Fruit fly (Drosophila melanogaster) whole organism, embryonic: ENCODE measurements around the gene CG10347.
A peak's percentile ranks its signal among the peaks of the same experiment; 100 is the strongest.

ENCODE experiments used
- B-H2 ChIP-seq: fragments of 200-800 bp; sonication (Bioruptor generic); optimal IDR thresholded peaks from 2 replicates; lab custom pipeline; 2018; ENCODE audit warnings: missing biosample characterization, mild to moderate bottlenecking, missing genetic modification characterization
- CG10267 ChIP-seq: fragments of 200-800 bp; sonication (Bioruptor generic); optimal IDR thresholded peaks from 2 replicates; lab custom pipeline; 2018; ENCODE audit warnings: missing biosample characterization, mild to moderate bottlenecking, missing genetic modification characterization, moderate library complexity
- CG10431 ChIP-seq: fragments of 200-800 bp; sonication (Bioruptor generic); optimal IDR thresholded peaks from 3 replicates; lab custom pipeline; 2018; ENCODE audit warnings: missing biosample characterization, mild to moderate bottlenecking, missing genetic modification characterization
- CG12155 ChIP-seq: fragments of 200-800 bp; sonication (Bioruptor generic); optimal IDR thresholded peaks from 3 replicates; lab custom pipeline; 2016; ENCODE audit warnings: missing biosample characterization, missing genetic modification characterization
- CG12219 ChIP-seq: fragments of 200-800 bp; sonication (Bioruptor generic); optimal IDR thresholded peaks from 3 replicates; lab custom pipeline; 2018; ENCODE audit warnings: missing biosample characterization, mild to moderate bottlenecking, missing genetic modification characterization
- CG14710 ChIP-seq: fragments of 200-800 bp; sonication (Bioruptor generic); optimal IDR thresholded peaks from 3 replicates; lab custom pipeline; 2019; ENCODE audit warnings: missing biosample characterization, mild to moderate bottlenecking, missing genetic modification characterization, moderate library complexity
- CG1602 ChIP-seq: fragments of 200-800 bp; sonication (Bioruptor generic); optimal IDR thresholded peaks from 3 replicates; lab custom pipeline; 2016; ENCODE audit warnings: missing biosample characterization, missing genetic modification characterization
- CG16863 ChIP-seq: fragments of 200-800 bp; sonication (Bioruptor generic); optimal IDR thresholded peaks from 3 replicates; lab custom pipeline; 2016; ENCODE audit warnings: missing biosample characterization, missing genetic modification characterization
- CG17328 ChIP-seq: fragments of 200-800 bp; sonication (Bioruptor generic); IDR thresholded peaks from 2 replicates; pipeline ENCODE4 v1.3.6; 2022; ENCODE audit warnings: missing biosample characterization, missing genetic modification characterization
- CG17385 ChIP-seq: fragments of 200-800 bp; sonication (Bioruptor generic); optimal IDR thresholded peaks from 3 replicates; lab custom pipeline; 2018; ENCODE audit warnings: missing biosample characterization, mild to moderate bottlenecking, missing genetic modification characterization
- CG18262 ChIP-seq: fragments of 200-800 bp; optimal IDR thresholded peaks from 3 replicates; lab custom pipeline; 2019; ENCODE audit warnings: missing biosample characterization, mild to moderate bottlenecking, missing genetic modification characterization, moderate library complexity
- CG34376 ChIP-seq: fragments of 200-800 bp; sonication (Bioruptor generic); optimal IDR thresholded peaks from 2 replicates; lab custom pipeline; 2018; ENCODE audit warnings: missing biosample characterization, mild to moderate bottlenecking, missing genetic modification characterization
- CG3847 ChIP-seq: fragments of 200-800 bp; sonication (Bioruptor generic); IDR thresholded peaks from 2 replicates; pipeline ENCODE4 v1.3.6; 2022; ENCODE audit warnings: missing biosample characterization, missing genetic modification characterization
- CG4617 ChIP-seq: fragments of 200-800 bp; sonication (Bioruptor generic); optimal IDR thresholded peaks from 3 replicates; lab custom pipeline; 2016; ENCODE audit warnings: missing biosample characterization, missing genetic modification characterization, borderline replicate concordance
- CG7271 ChIP-seq: fragments of 200-800 bp; sonication (Bioruptor generic); optimal IDR thresholded peaks from 2 replicates; lab custom pipeline; 2018; ENCODE audit warnings: missing biosample characterization, mild to moderate bottlenecking, missing genetic modification characterization, moderate library complexity
- CG7928 ChIP-seq: fragments of 200-800 bp; sonication (Bioruptor generic); optimal IDR thresholded peaks from 2 replicates; lab custom pipeline; 2017; ENCODE audit warnings: missing biosample characterization, mild to moderate bottlenecking, missing genetic modification characterization
- CG8290 ChIP-seq, 3 experiments: fragments of 200-800 bp; sonication (Bioruptor generic); optimal IDR thresholded peaks; 2 replicates each; lab custom pipeline; 2016 to 2019; ENCODE audit warnings: missing biosample characterization in 3 of 3, missing genetic modification characterization in 3 of 3, mild to moderate bottlenecking in 2 of 3, moderate library complexity in 1 of 3
- CG8765 ChIP-seq: fragments of 200-800 bp; sonication (Bioruptor generic); IDR thresholded peaks from 2 replicates; pipeline ENCODE4 v1.3.6; 2022; ENCODE audit warnings: missing biosample characterization, missing genetic modification characterization
- CoRest ChIP-seq: fragments of 200-800 bp; sonication (Bioruptor generic); optimal IDR thresholded peaks from 3 replicates; lab custom pipeline; 2018; ENCODE audit warnings: missing biosample characterization, mild to moderate bottlenecking, missing genetic modification characterization, moderate library complexity
- Gug ChIP-seq: fragments of 200-800 bp; sonication (Bioruptor generic); IDR thresholded peaks from 4 replicates; pipeline ENCODE4 v1.3.6; 2022; ENCODE audit warnings: missing biosample characterization, missing genetic modification characterization
- H15 ChIP-seq: fragments of 200-800 bp; sonication (Bioruptor generic); IDR thresholded peaks from 3 replicates; pipeline ENCODE4 v1.3.6; 2022; ENCODE audit warnings: missing biosample characterization, missing genetic modification characterization
- HmgD ChIP-seq: fragments of 200-800 bp; sonication (Bioruptor generic); optimal IDR thresholded peaks from 3 replicates; lab custom pipeline; 2016; ENCODE audit warnings: missing biosample characterization, missing genetic modification characterization
- HmgZ ChIP-seq: fragments of 200-800 bp; sonication (Bioruptor generic); optimal IDR thresholded peaks from 2 replicates; lab custom pipeline; 2018; ENCODE audit warnings: missing biosample characterization, mild to moderate bottlenecking, missing genetic modification characterization
- Hmx ChIP-seq: fragments of 200-800 bp; sonication (Bioruptor generic); optimal IDR thresholded peaks from 2 replicates; lab custom pipeline; 2016; ENCODE audit warnings: missing biosample characterization, missing genetic modification characterization
- Hr3 ChIP-seq: fragments of 200-800 bp; sonication (Bioruptor generic); optimal IDR thresholded peaks from 3 replicates; lab custom pipeline; 2016; ENCODE audit warnings: missing biosample characterization, missing genetic modification characterization
- Hr51 ChIP-seq, 2 experiments: fragments of 200-800 bp; sonication (Bioruptor generic); optimal IDR thresholded peaks; 2 replicates in 1 of 2; 3 replicates in 1 of 2; lab custom pipeline; 2016 to 2018; ENCODE audit warnings: missing biosample characterization in 2 of 2, missing genetic modification characterization in 2 of 2, mild to moderate bottlenecking in 1 of 2, moderate library complexity in 1 of 2
- MESR4 ChIP-seq: fragments of 200-800 bp; sonication (Bioruptor generic); optimal IDR thresholded peaks from 2 replicates; lab custom pipeline; 2018; ENCODE audit warnings: missing biosample characterization, mild to moderate bottlenecking, missing genetic modification characterization, moderate library complexity
- Sin3A ChIP-seq: fragments of >200 bp; optimal IDR thresholded peaks from 2 replicates; lab custom pipeline; 2018
- Xbp1 ChIP-seq: fragments of 200-800 bp; sonication (Bioruptor generic); optimal IDR thresholded peaks from 3 replicates; lab custom pipeline; 2016; ENCODE audit warnings: missing biosample characterization, mild to moderate bottlenecking, missing genetic modification characterization
- al ChIP-seq: fragments of 200-800 bp; sonication (Bioruptor generic); IDR thresholded peaks from 2 replicates; pipeline ENCODE4 v1.3.6; 2022; ENCODE audit warnings: missing biosample characterization, missing genetic modification characterization
- ara ChIP-seq: fragments of 200-800 bp; sonication (Bioruptor generic); IDR thresholded peaks from 2 replicates; pipeline ENCODE4 v1.3.6; 2022; ENCODE audit warnings: missing biosample characterization, missing genetic modification characterization
- bsh ChIP-seq, 2 experiments: fragments of 200-800 bp; sonication (Bioruptor generic); optimal IDR thresholded peaks; 2 replicates each; lab custom pipeline; 2017 to 2018; ENCODE audit warnings: mild to moderate bottlenecking in 2 of 2, missing biosample characterization in 2 of 2, missing genetic modification characterization in 2 of 2, moderate library complexity in 1 of 2
- ci ChIP-seq: fragments of 200-800 bp; sonication (Bioruptor generic); IDR thresholded peaks from 3 replicates; pipeline ENCODE4 v1.3.6; 2022; ENCODE audit warnings: missing biosample characterization, missing genetic modification characterization
- disco-r ChIP-seq: fragments of 200-800 bp; sonication (Bioruptor generic); optimal IDR thresholded peaks from 2 replicates; lab custom pipeline; 2016; ENCODE audit warnings: missing biosample characterization, missing genetic modification characterization
- ems ChIP-seq: fragments of 200-800 bp; sonication (Bioruptor generic); optimal IDR thresholded peaks from 3 replicates; lab custom pipeline; 2016; ENCODE audit warnings: missing biosample characterization, missing genetic modification characterization
- fu2 ChIP-seq: fragments of 200-800 bp; sonication (Bioruptor generic); optimal IDR thresholded peaks from 2 replicates; lab custom pipeline; 2016; ENCODE audit warnings: missing biosample characterization, missing genetic modification characterization
- gsb-n ChIP-seq: fragments of 200-800 bp; sonication (Bioruptor generic); optimal IDR thresholded peaks from 3 replicates; lab custom pipeline; 2018; ENCODE audit warnings: missing biosample characterization, mild to moderate bottlenecking, missing genetic modification characterization
- hbn ChIP-seq: fragments of 200-800 bp; sonication (Bioruptor generic); IDR thresholded peaks from 2 replicates; pipeline ENCODE4 v1.3.6; 2022; ENCODE audit warnings: missing biosample characterization, missing genetic modification characterization; ENCODE audit not compliant: partially characterized antibody
- hkb ChIP-seq, 2 experiments: fragments of 200-800 bp in 1 of 2; fragments of >200 bp in 1 of 2; sonication (Bioruptor generic) in 1 of 2; IDR thresholded peaks in 1 of 2; optimal IDR thresholded peaks in 1 of 2; 2 replicates each; pipeline versions ENCODE4 v1.3.6 to Lab custom; 2017 to 2022; ENCODE audit warnings: missing biosample characterization in 1 of 2, missing genetic modification characterization in 1 of 2
- klu ChIP-seq: fragments of 200-800 bp; sonication (Bioruptor generic); IDR thresholded peaks from 2 replicates; pipeline ENCODE4 v1.3.6; 2022; ENCODE audit warnings: missing biosample characterization, missing genetic modification characterization
- lmd ChIP-seq: fragments of 200-800 bp; sonication (Bioruptor generic); IDR thresholded peaks from 2 replicates; pipeline ENCODE4 v1.3.6; 2022; ENCODE audit warnings: missing biosample characterization, missing genetic modification characterization
- maf-S ChIP-seq: fragments of 200-800 bp; sonication (Bioruptor generic); optimal IDR thresholded peaks from 2 replicates; lab custom pipeline; 2016; ENCODE audit warnings: missing biosample characterization, missing genetic modification characterization
- nerfin-1 ChIP-seq: fragments of 200-800 bp; sonication (Bioruptor generic); optimal IDR thresholded peaks from 3 replicates; lab custom pipeline; 2019; ENCODE audit warnings: missing biosample characterization, mild to moderate bottlenecking, missing genetic modification characterization, moderate library complexity
- nom ChIP-seq: fragments of 200-800 bp; sonication (Bioruptor generic); optimal IDR thresholded peaks from 2 replicates; lab custom pipeline; 2017; ENCODE audit warnings: missing biosample characterization, missing genetic modification characterization, mild to moderate bottlenecking, moderate library complexity, missing genetic modification reagents
- prd ChIP-seq, 3 experiments: fragments of >200 bp in 2 of 3; fragments of 200-800 bp in 1 of 3; sonication (Bioruptor generic) in 1 of 3; optimal IDR thresholded peaks in 2 of 3; IDR thresholded peaks in 1 of 3; 2 replicates in 2 of 3; 3 replicates in 1 of 3; pipeline versions ENCODE4 v1.3.6 to Lab custom; 2017 to 2022; ENCODE audit warnings: missing biosample characterization in 1 of 3, missing genetic modification characterization in 1 of 3
- repo ChIP-seq: fragments of 200-800 bp; sonication (Bioruptor generic); optimal IDR thresholded peaks from 2 replicates; lab custom pipeline; 2016; ENCODE audit warnings: missing biosample characterization, missing genetic modification characterization
- trem ChIP-seq: fragments of 200-800 bp; optimal IDR thresholded peaks from 3 replicates; lab custom pipeline; 2019; ENCODE audit warnings: missing biosample characterization, mild to moderate bottlenecking, missing genetic modification characterization, moderate library complexity
- vvl ChIP-seq: fragments of 200-800 bp; sonication (Bioruptor generic); IDR thresholded peaks from 2 replicates; pipeline ENCODE4 v1.3.6; 2022; ENCODE audit warnings: missing biosample characterization, missing genetic modification characterization
- zfh2 ChIP-seq: fragments of 200-800 bp; sonication (Bioruptor generic); optimal IDR thresholded peaks from 2 replicates; lab custom pipeline; 2016; ENCODE audit warnings: missing biosample characterization, missing genetic modification characterization

CG10347 gene

dm6 chrX:11852310-11852709 is 2.4 kb downstream of the CG10347 start, which contains the start of gene p24-1 (continued):
- TF ChIP-seq Hr3 (GFP tag; lab: Kevin White, UChicago) = peak; percentile 26
- TF ChIP-seq CG10431 (GFP tag; lab: Kevin White, UChicago) = no peak
- peak; percentile 54 for TF ChIP-seq HmgD (GFP tag; lab: Kevin White, UChicago)
- TF ChIP-seq nom (GFP tag; lab: Kevin White, UChicago) = peak; percentile 18
- TF ChIP-seq Gug (GFP tag; lab: Robert Waterston, UW) = peak; percentile 56; the same call in 2 of the 4 replicates
- TF ChIP-seq MESR4 = peak; percentile 86
- peak in 1 of 2 experiments; percentile 49 for TF ChIP-seq Hr51 (GFP tag; optimal IDR thresholded peaks at IDR 0.05; lab: Kevin White, UChicago)
- no peak for TF ChIP-seq CG8765
- TF ChIP-seq trem (tag; lab: Kevin White, UChicago) = peak; percentile 54
- TF ChIP-seq maf-S (GFP tag; lab: Kevin White, UChicago) = peak; percentile 35
- TF ChIP-seq H15 = peak; percentile 13; the same call in 1 of the 3 replicates
- TF ChIP-seq CG34376 (GFP tag; lab: Kevin White, UChicago) = peak; percentile 51
- peak; percentile 86 for TF ChIP-seq HmgZ (tag; lab: Kevin White, UChicago)
- 0 out of 2 replicates have a peak, but pooled peaks have one; percentile 20 for TF ChIP-seq CG17328
- peak; percentile 95 for TF ChIP-seq CG10267
- peak; percentile 87 for TF ChIP-seq CG3847 (GFP tag; lab: Robert Waterston, UW)
- TF ChIP-seq CG7271 (tag; lab: Kevin White, UChicago) = no peak
- peak; percentile 16 for TF ChIP-seq CoRest (tag; lab: Kevin White, UChicago)
- 0 out of 2 replicates have a peak, but pooled peaks have one; percentile 11 for TF ChIP-seq al
- peak; percentile 68 for TF ChIP-seq CG14710
- TF ChIP-seq CG16863 (GFP tag; lab: Kevin White, UChicago) = no peak
- TF ChIP-seq ems (GFP tag; lab: Kevin White, UChicago) = peak; percentile 17
- TF ChIP-seq Hmx (GFP tag; lab: Kevin White, UChicago) = no peak
- TF ChIP-seq zfh2 (GFP tag; lab: Kevin White, UChicago) = peak; percentile 76
- peak; percentile 20; the same call in 1 of the 3 replicates for TF ChIP-seq ci (GFP tag; lab: Robert Waterston, UW)
- peak in 1 of 2 experiments; percentile 8 for TF ChIP-seq bsh (GFP tag; optimal IDR thresholded peaks at IDR 0.05; lab: Kevin White, UChicago)
- peak; percentile 92 for TF ChIP-seq Xbp1
- no peak for TF ChIP-seq prd (optimal IDR thresholded peaks at IDR 0.05; lab: Kevin White, UChicago)
- TF ChIP-seq prd (GFP tag; IDR thresholded peaks at IDR 0.05; lab: Robert Waterston, UW) = peak; percentile 5; the same call in 1 of the 3 replicates
- peak; percentile 50 for TF ChIP-seq fu2 (GFP tag; lab: Kevin White, UChicago)
- peak; percentile 11; the same call in 1 of the 2 replicates for TF ChIP-seq lmd (GFP tag; lab: Robert Waterston, UW)
- TF ChIP-seq Sin3A (lab: Kevin White, UChicago) = peak; percentile 22
- TF ChIP-seq hkb (optimal IDR thresholded peaks at IDR 0.05; lab: Kevin White, UChicago) = peak; percentile 47
- TF ChIP-seq hkb (GFP tag; IDR thresholded peaks at IDR 0.05; lab: Robert Waterston, UW) = no peak
- peak; percentile 11 for TF ChIP-seq CG7928 (GFP tag; lab: Kevin White, UChicago)
- TF ChIP-seq disco-r (GFP tag; lab: Kevin White, UChicago) = peak; percentile 11
- peak; percentile 13 for TF ChIP-seq CG1602 (GFP tag; lab: Kevin White, UChicago)
- TF ChIP-seq hbn (GFP tag; lab: Robert Waterston, UW) = peak; percentile 74
- peak; percentile 73 for TF ChIP-seq CG12155 (GFP tag; lab: Kevin White, UChicago)
- no peak for TF ChIP-seq CG12219
- peak; percentile 70 for TF ChIP-seq B-H2
- TF ChIP-seq CG18262 (tag; lab: Kevin White, UChicago) = peak; percentile 7
- TF ChIP-seq CG4617 (GFP tag; lab: Kevin White, UChicago) = peak; percentile 54
- no peak for TF ChIP-seq ara (GFP tag; lab: Robert Waterston, UW)
- TF ChIP-seq CG8290 (GFP tag; optimal IDR thresholded peaks at IDR 0.05; lab: Kevin White, UChicago) = peak; percentile 87
- TF ChIP-seq CG8290 (tag; optimal IDR thresholded peaks at IDR 0.05; lab: Kevin White, UChicago) = peak in 1 of 2 experiments; percentile 91
- TF ChIP-seq nerfin-1 (tag; lab: Kevin White, UChicago) = peak; percentile 4
- TF ChIP-seq gsb-n (tag; lab: Kevin White, UChicago) = no peak
- no peak for TF ChIP-seq klu
- TF ChIP-seq vvl (GFP tag; lab: Robert Waterston, UW) = peak; percentile 64
- TF ChIP-seq CG17385 (GFP tag; lab: Kevin White, UChicago) = peak; percentile 8
- TF ChIP-seq repo (GFP tag; lab: Kevin White, UChicago) = peak; percentile 31
